Worm (Caenorhabditis elegans): Measurements from ENCODE around the gene Y41E3.13.

Gene Y41E3.13

ce11 chrIV:15057994-15058393 is at the start of gene Y41E3.13:
Gene Y41E3.13 (plus strand): TSS chrIV:15058294.
- TF ChIP-seq athp-1 (tag; optimal IDR thresholded peaks at IDR 0.05) (no peak), F57C9.4 (tag; optimal IDR thresholded peaks at IDR 0.05) (no peak), T26A5.8 (tag; optimal IDR thresholded peaks at IDR 0.05) (no peak), hsf-1 (GFP tag; IDR thresholded peaks at IDR 0.05) (no peak), F23B12.7 (tag; optimal IDR thresholded peaks at IDR 0.05; ENCODE audit: insufficient read depth) (no peak), ceh-27 (GFP tag; optimal IDR thresholded peaks at IDR 0.05) (no peak), hmg-20 (GFP tag; IDR thresholded peaks at IDR 0.05) (no peak), F49E8.2 (tag; optimal IDR thresholded peaks at IDR 0.05; ENCODE audit: insufficient read depth) (no peak), ztf-28 (GFP tag; IDR thresholded peaks at IDR 0.05) (no peak), egrh-3 (GFP tag; IDR thresholded peaks at IDR 0.05) (no peak), efl-1 (GFP tag; optimal IDR thresholded peaks at IDR 0.05) (no peak)

- TF ChIP-seq nhr-179 (tag; optimal IDR thresholded peaks at IDR 0.05) (no peak), F39B2.1 (GFP tag; IDR thresholded peaks at IDR 0.05) (no peak), ama-1 (optimal IDR thresholded peaks at IDR 0.05) (no peak), ama-1 (GFP tag; optimal IDR thresholded peaks at IDR 0.05) (no peak), mcd-1 (GFP tag; IDR thresholded peaks at IDR 0.05) (no peak), F55B11.4 (tag; optimal IDR thresholded peaks at IDR 0.05; ENCODE audit: borderline replicate concordance, insufficient read depth) (no peak), ceh-79 (tag; optimal IDR thresholded peaks at IDR 0.05) (no peak), tlf-1 (GFP tag; optimal IDR thresholded peaks at IDR 0.05) (no peak), cebp-1 (GFP tag; IDR thresholded peaks at IDR 0.05) (no peak), cebp-1 (tag; optimal IDR thresholded peaks at IDR 0.05) (peak; percentile 55), efl-1 (GFP tag; optimal IDR thresholded peaks at IDR 0.05) (no peak), sptf-2 (GFP tag; optimal IDR thresholded peaks at IDR 0.05) (no peak), nfyb-1 (GFP tag; IDR thresholded peaks at IDR 0.05) (no peak), Y56A3A.18 (GFP tag; IDR thresholded peaks at IDR 0.05) (no peak), ZK185.1 (tag; optimal IDR thresholded peaks at IDR 0.05; ENCODE audit: poor library complexity, severe bottlenecking) (no peak), F10E7.11 (tag; optimal IDR thresholded peaks at IDR 0.05) (no peak), athp-1 (tag; optimal IDR thresholded peaks at IDR 0.05) (peak; percentile 63), egrh-3 (GFP tag; IDR thresholded peaks at IDR 0.05) (no peak), mxl-1 (tag; optimal IDR thresholded peaks at IDR 0.05) (no peak), Y67H2A.10 (GFP tag; conservative IDR thresholded peaks at IDR 0.05) (no peak), ztf-18 (tag; optimal IDR thresholded peaks at IDR 0.05) (no peak), nhr-90 (tag; optimal IDR thresholded peaks at IDR 0.05) (no peak), snpc-1.3 (tag; optimal IDR thresholded peaks at IDR 0.05; ENCODE audit: insufficient read depth) (no peak), egl-18 (GFP tag; IDR thresholded peaks at IDR 0.05) (no peak), hlh-12 (tag; optimal IDR thresholded peaks at IDR 0.05) (no peak), ztf-25 (GFP tag; IDR thresholded peaks at IDR 0.05) (no peak), dpff-1 (tag; optimal IDR thresholded peaks at IDR 0.05) (peak; percentile 26), ekl-4 (GFP tag; IDR thresholded peaks at IDR 0.05) (no peak), hsf-1 (GFP tag; IDR thresholded peaks at IDR 0.05) (no peak), mel-28 (tag; optimal IDR thresholded peaks at IDR 0.05; ENCODE audit: borderline replicate concordance) (no peak), ztf-22 (GFP tag; optimal IDR thresholded peaks at IDR 0.05) (no peak), K11D2.4 (GFP tag; IDR thresholded peaks at IDR 0.05) (no peak), nhr-27 (tag; optimal IDR thresholded peaks at IDR 0.05) (no peak), unc-130 (GFP tag; optimal IDR thresholded peaks at IDR 0.05) (no peak), Y53F4B.3 (GFP tag; IDR thresholded peaks at IDR 0.05) (no peak), cebp-2 (GFP tag; IDR thresholded peaks at IDR 0.05) (peak; percentile 87; the same call in 1 of the 2 replicates), snpc-4 (GFP tag; optimal IDR thresholded peaks at IDR 0.05) (no peak), snpc-4 (tag; optimal IDR thresholded peaks at IDR 0.05) (peak in 1 of 4 experiments; percentile 71), atf-7 (tag; optimal IDR thresholded peaks at IDR 0.05) (no peak), aptf-2 (GFP tag; conservative IDR thresholded peaks at IDR 0.05) (no peak), gei-17 (GFP tag; optimal IDR thresholded peaks at IDR 0.05) (no peak), unc-62 (GFP tag; optimal IDR thresholded peaks at IDR 0.05) (no peak)
Observed at ce11 chrIV:15011169-15011568, 46.9 kb upstream of the Y41E3.13 start.
